Fruit fly (Drosophila melanogaster) whole organism, adult: ENCODE data around the gene Abd-B.

ENCODE experiments used
- CG11617 ChIP-seq: fragments of 200-800 bp; sonication (Bioruptor generic); optimal IDR thresholded peaks from 2 replicates; lab custom pipeline; 2017; ENCODE audit warnings: mild to moderate bottlenecking, missing biosample characterization, missing genetic modification reagents, missing genetic modification characterization
- CG12768 ChIP-seq: fragments of 200-800 bp; sonication (Bioruptor generic); optimal IDR thresholded peaks from 2 replicates; lab custom pipeline; 2017; ENCODE audit warnings: missing biosample characterization, missing genetic modification characterization, mild to moderate bottlenecking, moderate library complexity, missing genetic modification reagents
- CG14711 ChIP-seq: fragments of 200-800 bp; sonication (Bioruptor generic); optimal IDR thresholded peaks from 2 replicates; lab custom pipeline; 2018; ENCODE audit warnings: missing biosample characterization, mild to moderate bottlenecking, missing genetic modification characterization, moderate library complexity
- CG5204 ChIP-seq: fragments of 200-800 bp; sonication (Bioruptor generic); optimal IDR thresholded peaks from 2 replicates; lab custom pipeline; 2016; ENCODE audit warnings: missing biosample characterization, missing genetic modification characterization
- Crg-1 ChIP-seq: fragments of 200-800 bp; sonication (Bioruptor generic); optimal IDR thresholded peaks from 2 replicates; lab custom pipeline; 2016; ENCODE audit warnings: missing biosample characterization, missing genetic modification characterization
- Hr96 ChIP-seq: fragments of 200-800 bp; sonication (Bioruptor generic); optimal IDR thresholded peaks from 2 replicates; lab custom pipeline; 2016; ENCODE audit warnings: missing biosample characterization, missing genetic modification characterization
- Mnt ChIP-seq: fragments of 200-800 bp; sonication (Bioruptor generic); optimal IDR thresholded peaks from 2 replicates; lab custom pipeline; 2016; ENCODE audit warnings: missing biosample characterization, mild to moderate bottlenecking, missing genetic modification characterization
- cic ChIP-seq: fragments of 200-800 bp; sonication (Bioruptor generic); optimal IDR thresholded peaks from 2 replicates; lab custom pipeline; 2017; ENCODE audit warnings: missing biosample characterization, mild to moderate bottlenecking, missing genetic modification characterization, moderate library complexity
- kay ChIP-seq: fragments of 200-800 bp; sonication (Bioruptor generic); peaks from one replicate; lab custom pipeline; 2016; ENCODE audit warnings: missing biosample characterization, missing genetic modification characterization, borderline replicate concordance
- pad ChIP-seq: fragments of 200-800 bp; sonication (Bioruptor generic); optimal IDR thresholded peaks from 3 replicates; lab custom pipeline; 2017; ENCODE audit warnings: missing biosample characterization, missing genetic modification characterization, mild to moderate bottlenecking, moderate library complexity, missing genetic modification reagents
- toe ChIP-seq: fragments of 200-800 bp; sonication (Bioruptor generic); optimal IDR thresholded peaks from 2 replicates; lab custom pipeline; 2016; ENCODE audit warnings: missing biosample characterization, missing genetic modification characterization

- no peak for TF ChIP-seq Mnt (GFP tag; lab: Kevin White, UChicago)
- no peak for TF ChIP-seq toe (GFP tag; lab: Kevin White, UChicago)
- no peak for TF ChIP-seq kay (GFP tag; lab: Kevin White, UChicago)
- no peak for TF ChIP-seq Hr96 (GFP tag; lab: Kevin White, UChicago)
- TF ChIP-seq CG5204 (GFP tag; lab: Kevin White, UChicago) = no peak
- no peak for TF ChIP-seq CG11617 (GFP tag; lab: Kevin White, UChicago)
- TF ChIP-seq Crg-1 (GFP tag; lab: Kevin White, UChicago) = no peak
- TF ChIP-seq pad (GFP tag; lab: Kevin White, UChicago) = no peak
- no peak for TF ChIP-seq CG14711 (tag; lab: Kevin White, UChicago)
- no peak for TF ChIP-seq cic (GFP tag; lab: Kevin White, UChicago)
- no peak for TF ChIP-seq CG12768 (GFP tag; lab: Kevin White, UChicago)
Observed at dm6 chr3R:16921416-16921815, 50.6 kb downstream of the Abd-B start.
